Worm (Caenorhabditis elegans): Measurements from ENCODE around the gene Y57G7A.3.
A peak's percentile ranks its signal among the peaks of the same experiment; 100 is the strongest.

The Y57G7A.3 gene

DNA sequence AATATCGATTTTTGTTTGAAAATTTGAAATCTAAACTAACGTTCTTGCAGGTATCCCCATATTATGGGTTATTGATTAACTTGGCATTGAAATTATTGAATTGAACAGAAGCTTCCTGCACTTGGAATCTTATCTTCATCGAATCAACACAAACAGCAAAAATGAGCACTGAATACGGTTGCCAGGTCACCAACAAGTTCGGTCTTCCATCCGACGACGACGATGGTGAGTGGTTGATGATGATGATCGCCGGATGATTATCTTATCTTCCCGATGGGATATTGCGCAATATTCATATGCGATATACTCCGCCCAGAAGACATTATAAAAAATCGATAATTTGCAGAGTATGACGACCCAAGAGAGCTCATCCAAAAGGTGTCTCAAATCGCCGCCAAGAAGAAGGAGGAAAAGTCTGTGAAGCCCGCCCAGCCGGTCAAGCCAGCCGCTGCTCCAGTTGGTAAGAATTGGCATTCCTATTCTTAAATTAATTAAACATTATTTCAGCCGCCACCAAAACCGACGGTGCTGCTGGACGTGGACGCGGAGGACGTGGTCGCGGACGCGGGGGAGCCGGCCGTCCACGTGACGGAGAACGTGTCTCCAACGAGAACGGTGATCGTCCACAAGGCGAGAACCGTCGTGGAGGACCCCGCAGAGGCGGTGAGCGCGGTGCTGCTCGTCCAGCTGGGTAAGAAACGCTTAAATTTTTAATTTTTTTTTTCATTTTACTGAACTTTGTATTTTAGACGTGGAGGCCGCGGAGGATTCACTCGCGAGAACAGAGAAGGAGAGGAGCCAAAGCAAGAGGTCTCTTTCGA lies 35.6 kb downstream of the Y57G7A.3 start, which contains the start of gene vig-1 (continued):
- TF ChIP-seq let-607 (tag; optimal IDR thresholded peaks at IDR 0.05) (no peak), F10E7.11 (tag; optimal IDR thresholded peaks at IDR 0.05) (no peak), ceh-40 (GFP tag; IDR thresholded peaks at IDR 0.05) (no peak), rcor-1 (GFP tag; IDR thresholded peaks at IDR 0.05) (no peak), attf-5 (GFP tag; optimal IDR thresholded peaks at IDR 0.05) (peak; percentile 24), repo-1 (tag; optimal IDR thresholded peaks at IDR 0.05) (no peak), mcd-1 (GFP tag; IDR thresholded peaks at IDR 0.05) (peak; percentile 58), athp-1 (tag; optimal IDR thresholded peaks at IDR 0.05) (peak; percentile 5), ama-1 (optimal IDR thresholded peaks at IDR 0.05) (no peak), ama-1 (GFP tag; optimal IDR thresholded peaks at IDR 0.05) (no peak), ztf-3 (GFP tag; optimal IDR thresholded peaks at IDR 0.05) (no peak), hmg-1.2 (GFP tag; IDR thresholded peaks at IDR 0.05) (no peak), pbrm-1 (GFP tag; IDR thresholded peaks at IDR 0.05) (no peak), lsy-27 (tag; optimal IDR thresholded peaks at IDR 0.05; ENCODE audit: borderline replicate concordance, insufficient read depth) (no peak), madf-3 (GFP tag; IDR thresholded peaks at IDR 0.05) (peak; percentile 27; the same call in 1 of the 2 replicates), mes-4 (tag; optimal IDR thresholded peaks at IDR 0.05) (no peak), cebp-1 (GFP tag; IDR thresholded peaks at IDR 0.05) (no peak), cebp-1 (tag; optimal IDR thresholded peaks at IDR 0.05) (peak; percentile 28), mxl-1 (tag; optimal IDR thresholded peaks at IDR 0.05) (no peak), him-1 (tag; optimal IDR thresholded peaks at IDR 0.05) (no peak), nfya-1 (tag; optimal IDR thresholded peaks at IDR 0.05; ENCODE audit: borderline replicate concordance, insufficient read depth) (no peak), F57A8.1 (GFP tag; optimal IDR thresholded peaks at IDR 0.05) (no peak), hrde-1 (tag; optimal IDR thresholded peaks at IDR 0.05; ENCODE audit: borderline replicate concordance) (no peak), Y95B8A.8 (GFP tag; IDR thresholded peaks at IDR 0.05) (no peak), xnd-1 (tag; optimal IDR thresholded peaks at IDR 0.05) (no peak), K11D2.4 (GFP tag; IDR thresholded peaks at IDR 0.05) (no peak), akir-1 (GFP tag; optimal IDR thresholded peaks at IDR 0.05) (no peak), Y56A3A.18 (GFP tag; IDR thresholded peaks at IDR 0.05) (no peak), egrh-3 (GFP tag; IDR thresholded peaks at IDR 0.05) (peak; percentile 88), dox-1 (GFP tag; IDR thresholded peaks at IDR 0.05) (peak; percentile 66), B0336.3 (GFP tag; IDR thresholded peaks at IDR 0.05) (peak; percentile 59), T07F8.4 (tag; optimal IDR thresholded peaks at IDR 0.05) (no peak), K12H6.12 (tag; optimal IDR thresholded peaks at IDR 0.05) (no peak)

DNA sequence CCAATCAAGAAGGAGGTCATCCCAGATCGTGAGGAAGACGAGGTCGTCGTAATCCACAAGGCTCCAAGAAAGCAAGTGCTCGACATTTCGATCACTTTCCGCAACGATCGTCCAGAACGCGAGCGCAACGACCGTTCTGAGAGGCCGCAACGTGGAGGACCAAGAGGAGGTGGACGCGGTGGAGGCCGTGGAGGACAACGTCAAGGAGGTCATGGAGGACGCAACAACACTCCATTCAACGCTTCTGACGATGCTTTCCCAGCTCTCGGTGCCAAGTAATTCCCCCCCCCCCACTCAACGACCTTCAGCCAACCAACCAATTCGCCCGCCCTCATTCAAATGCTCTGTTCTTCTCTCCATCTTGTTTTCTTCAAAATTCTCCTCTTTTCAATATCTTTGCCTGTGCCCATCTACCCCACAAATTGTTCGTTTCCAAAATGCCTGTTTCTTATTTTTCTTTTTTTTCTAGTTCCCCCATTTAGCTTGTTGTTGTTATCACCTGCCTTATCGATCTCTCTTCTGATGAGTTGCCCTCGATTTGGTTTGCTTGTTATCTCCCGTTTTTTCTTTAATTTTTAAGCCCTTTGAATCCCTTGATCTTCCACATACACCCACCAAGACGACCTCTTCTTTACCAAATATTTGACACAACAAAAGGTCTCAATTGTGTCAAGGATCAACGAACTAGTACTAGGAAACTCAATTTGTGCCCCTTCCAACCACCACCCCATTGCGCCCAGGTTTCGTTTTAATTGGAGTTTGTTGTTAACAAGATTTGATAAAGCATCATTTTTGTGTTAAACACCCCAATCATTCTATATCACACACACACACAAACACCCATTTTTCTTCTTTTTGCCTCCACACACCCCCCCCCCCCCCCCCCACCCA lies 36.9 kb downstream of the Y57G7A.3 start:
- TF ChIP-seq snpc-3.4 (tag; optimal IDR thresholded peaks at IDR 0.05) (peak; percentile 52), F39B2.1 (GFP tag; IDR thresholded peaks at IDR 0.05) (peak; percentile 7; the same call in 1 of the 2 replicates), tlf-1 (GFP tag; optimal IDR thresholded peaks at IDR 0.05) (peak; percentile 37), egl-44 (GFP tag; IDR thresholded peaks at IDR 0.05) (peak; percentile 8; the same call in 1 of the 2 replicates), F49E8.2 (tag; optimal IDR thresholded peaks at IDR 0.05; ENCODE audit: insufficient read depth) (peak; percentile 86), ekl-4 (GFP tag; IDR thresholded peaks at IDR 0.05) (peak; percentile 10; the same call in 1 of the 2 replicates), zfh-2 (GFP tag; conservative IDR thresholded peaks at IDR 0.05) (peak; percentile 66), lsl-1 (GFP tag; optimal IDR thresholded peaks at IDR 0.05) (peak; percentile 24), zim-3 (tag; optimal IDR thresholded peaks at IDR 0.05) (peak; percentile 37), hlh-26 (GFP tag; conservative IDR thresholded peaks at IDR 0.05) (no peak), lin-26 (GFP tag; IDR thresholded peaks at IDR 0.05) (peak; percentile 59; the same call in 1 of the 2 replicates), attf-6 (GFP tag; IDR thresholded peaks at IDR 0.05) (peak; percentile 29; the same call in 1 of the 2 replicates), snpc-1.3 (tag; optimal IDR thresholded peaks at IDR 0.05; ENCODE audit: insufficient read depth) (peak; percentile 7)
